Worm (Caenorhabditis elegans) whole organism, late embryonic: Measurements from ENCODE around the gene srx-111.

Experiments used
- nhr-11 ChIP-seq: fragments of 150-350 bp; optimal IDR thresholded peaks from 2 replicates; lab custom pipeline; 2014; ENCODE audit warnings: missing biosample characterization, missing genetic modification characterization
- pha-4 ChIP-seq: fragments of 150-350 bp; optimal IDR thresholded peaks from 2 replicates; lab custom pipeline; 2018; ENCODE audit warnings: missing biosample characterization, missing genetic modification reagents, missing genetic modification characterization
- ref-2 ChIP-seq: sonication (generic microtip); optimal IDR thresholded peaks from 2 replicates; lab custom pipeline; 2016; ENCODE audit warnings: missing genetic modification characterization, missing compliant biosample characterization
- sox-4 ChIP-seq: sonication (generic microtip); optimal IDR thresholded peaks from 2 replicates; lab custom pipeline; 2017; ENCODE audit warnings: mild to moderate bottlenecking, missing genetic modification characterization, inconsistent platforms, missing compliant biosample characterization
- unc-86 ChIP-seq: sonication (generic microtip); optimal IDR thresholded peaks from 2 replicates; lab custom pipeline; 2016; ENCODE audit warnings: missing genetic modification characterization, missing compliant biosample characterization

DNA sequence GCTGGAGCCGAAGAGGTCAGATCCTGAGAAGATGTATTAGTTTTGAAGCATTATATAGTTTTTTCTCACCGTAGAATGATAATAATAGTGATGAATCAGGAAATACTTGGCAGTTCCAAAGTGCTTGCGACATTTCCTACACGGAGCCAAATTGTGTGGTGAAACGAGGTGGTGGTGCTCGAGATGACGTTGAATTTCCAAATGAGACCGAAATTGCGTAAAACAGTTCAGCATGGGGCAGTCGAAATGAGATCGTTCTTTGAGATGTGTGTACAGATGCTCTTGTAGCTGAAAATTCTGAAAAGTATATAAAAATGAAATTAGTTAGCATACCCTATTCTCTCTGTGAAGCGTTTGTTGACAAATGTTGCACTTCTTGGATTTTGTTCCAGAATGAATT is 29.6 kb upstream of the srx-111 start, which contains the start of gene C46E10.8:
- TF ChIP-seq nhr-11 (no peak), unc-86 (tag; lab: Kevin White, UChicago) (no peak), sox-4 (no peak), pha-4 (tag; lab: Kevin White, UChicago) (no peak), ref-2 (tag; lab: Kevin White, UChicago) (no peak)
